Fruit fly (Drosophila melanogaster): ENCODE data around the gene RpL36A.

- no peak for TF ChIP-seq insv (optimal IDR thresholded peaks at IDR 0.05)
- no peak for TF ChIP-seq Myc (optimal IDR thresholded peaks at IDR 0.05)
- no peak for TF ChIP-seq psq (optimal IDR thresholded peaks at IDR 0.05)
- no peak for TF ChIP-seq ttk (optimal IDR thresholded peaks at IDR 0.05)
Observed at dm6 chr2L:8080645-8081044, 37.9 kb upstream of the RpL36A start.
